Worm (Caenorhabditis elegans) whole organism, L1 larva: Measurements from ENCODE around the gene sre-42.

Experiments
- ceh-82 ChIP-seq, 3 experiments: fragments of 150-350 bp in 1 of 3; sonication (generic microtip) in 2 of 3; optimal IDR thresholded peaks; 2 replicates each; lab custom pipeline; 2014 to 2017; ENCODE audit warnings: missing biosample characterization in 3 of 3, missing genetic modification characterization in 3 of 3
- efl-3 ChIP-seq: fragments of 200-800 bp; sonication (Bioruptor generic); optimal IDR thresholded peaks from 2 replicates; lab custom pipeline; 2018; ENCODE audit warnings: mild to moderate bottlenecking, missing genetic modification characterization, missing compliant biosample characterization
- nhr-11 ChIP-seq: fragments of 150-350 bp; optimal IDR thresholded peaks from 2 replicates; lab custom pipeline; 2014; ENCODE audit warnings: missing biosample characterization, missing genetic modification characterization
- nhr-28 ChIP-seq: fragments of 150-350 bp; optimal IDR thresholded peaks from 2 replicates; lab custom pipeline; 2014; ENCODE audit warnings: missing biosample characterization, missing genetic modification characterization
- nhr-76 ChIP-seq: sonication (generic microtip); optimal IDR thresholded peaks from 2 replicates; lab custom pipeline; 2017; ENCODE audit warnings: missing biosample characterization, missing genetic modification characterization
- nhr-84 ChIP-seq: sonication (generic microtip); optimal IDR thresholded peaks from 2 replicates; lab custom pipeline; 2017; ENCODE audit warnings: missing biosample characterization, missing genetic modification characterization
- nhr-90 ChIP-seq: sonication (generic microtip); optimal IDR thresholded peaks from 2 replicates; lab custom pipeline; 2016; ENCODE audit warnings: mild to moderate bottlenecking, missing genetic modification characterization, missing compliant biosample characterization; ENCODE audit not compliant: poor library complexity
- unc-130 ChIP-seq: fragments of 150-350 bp; optimal IDR thresholded peaks from 2 replicates; lab custom pipeline; 2017; ENCODE audit warnings: missing biosample characterization, missing genetic modification characterization, inconsistent platforms
- unc-30 ChIP-seq: sonication (generic microtip); optimal IDR thresholded peaks from 2 replicates; lab custom pipeline; 2017; ENCODE audit warnings: missing biosample characterization, missing genetic modification characterization
- unc-62 ChIP-seq: fragments of 150-350 bp; optimal IDR thresholded peaks from 2 replicates; lab custom pipeline; 2014; ENCODE audit warnings: missing biosample characterization, missing genetic modification reagents, missing genetic modification characterization
- ztf-4 ChIP-seq: fragments of 150-350 bp; optimal IDR thresholded peaks from 2 replicates; lab custom pipeline; 2014; ENCODE audit warnings: missing biosample characterization, missing genetic modification characterization

DNA sequence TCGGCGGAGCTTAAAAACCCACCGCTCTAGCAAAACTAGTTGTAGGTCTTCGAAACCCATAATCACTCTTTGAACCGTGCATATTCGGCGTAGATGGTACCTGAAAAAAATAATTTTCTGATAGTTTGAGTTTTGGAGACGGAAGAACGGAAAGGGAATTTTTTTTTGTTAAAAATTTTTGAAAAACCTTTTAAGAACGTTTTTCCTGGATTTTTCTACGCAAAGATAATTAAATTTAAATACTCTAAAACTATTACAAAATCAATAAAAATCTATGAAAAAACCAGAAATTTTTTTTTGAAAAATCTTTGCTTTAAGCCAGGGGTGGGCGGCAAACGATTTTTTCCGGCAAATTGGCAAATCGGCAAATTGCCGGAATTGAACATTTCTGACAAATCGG is 7.3 kb downstream of the sre-42 start, which contains the start of gene marc-5:
- TF ChIP-seq unc-62 (GFP tag; lab: Kevin White, UChicago) (no peak), nhr-76 (no peak), ceh-82 (tag; optimal IDR thresholded peaks at IDR 0.05; lab: Kevin White, UChicago) (no peak), nhr-28 (no peak), nhr-11 (tag; lab: Kevin White, UChicago) (no peak), unc-130 (tag; lab: Kevin White, UChicago) (no peak), nhr-84 (no peak), efl-3 (GFP tag; lab: Kevin White, UChicago) (no peak), nhr-90 (tag; lab: Kevin White, UChicago) (no peak), ztf-4 (tag; lab: Kevin White, UChicago) (no peak), unc-30 (no peak)
